Fruit fly (Drosophila melanogaster): ENCODE results near the gene CG15443.
A peak's percentile ranks its signal among the peaks of the same experiment; 100 is the strongest.

CG15443 gene

DNA sequence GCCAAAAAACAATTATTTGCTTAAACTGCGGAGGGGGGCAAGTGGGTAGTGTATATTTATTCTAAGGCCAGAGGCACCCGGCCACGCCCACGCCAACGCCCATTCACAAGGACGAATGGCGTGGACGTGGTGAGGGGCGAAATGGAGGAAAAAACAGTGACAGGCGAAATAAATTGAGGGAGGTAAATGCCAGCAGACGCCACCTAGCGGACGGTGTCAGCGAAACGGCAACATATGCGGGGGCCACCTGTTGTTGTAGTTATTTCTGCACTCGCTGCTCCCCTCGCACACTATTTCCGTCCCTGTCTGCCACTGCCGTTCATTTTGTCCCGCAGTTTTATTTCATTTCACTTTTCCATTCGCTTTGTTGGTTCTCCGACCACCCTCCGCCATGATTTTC, 45.3 kb downstream of the CG15443 start (continued):
- TF ChIP-seq hth (optimal IDR thresholded peaks at IDR 0.05) (no peak), H15 (GFP tag; IDR thresholded peaks at IDR 0.05) (no peak), CG11093 (GFP tag; IDR thresholded peaks at IDR 0.05) (no peak), ab (GFP tag; optimal IDR thresholded peaks at IDR 0.05) (no peak), CG8359 (GFP tag; optimal IDR thresholded peaks at IDR 0.05; ENCODE audit: borderline replicate concordance) (no peak), CG9437 (GFP tag; optimal IDR thresholded peaks at IDR 0.05) (no peak), CG12391 (tag; optimal IDR thresholded peaks at IDR 0.05) (no peak), CG14014 (GFP tag; IDR thresholded peaks at IDR 0.05) (no peak), gcm2 (GFP tag; optimal IDR thresholded peaks at IDR 0.05) (no peak), CG4282 (GFP tag; optimal IDR thresholded peaks at IDR 0.05) (no peak), CG10543 (GFP tag; optimal IDR thresholded peaks at IDR 0.05) (no peak), Taf1 (GFP tag; IDR thresholded peaks at IDR 0.05) (no peak), yki (optimal IDR thresholded peaks at IDR 0.05) (no peak), CG10267 (tag; optimal IDR thresholded peaks at IDR 0.05) (no peak), tx (GFP tag; optimal IDR thresholded peaks at IDR 0.05) (no peak), HLH4C (GFP tag; IDR thresholded peaks at IDR 0.05; ENCODE audit: partially characterized antibody) (no peak), cwo (GFP tag; optimal IDR thresholded peaks at IDR 0.05) (no peak), ftz-f1 (GFP tag; optimal IDR thresholded peaks at IDR 0.05) (no peak), Sox102F (GFP tag; optimal IDR thresholded peaks at IDR 0.05) (no peak), sug (tag; optimal IDR thresholded peaks at IDR 0.05) (no peak), CG4328 (GFP tag; optimal IDR thresholded peaks at IDR 0.05) (no peak), Drgx (GFP tag; IDR thresholded peaks at IDR 0.05) (no peak), oc (tag; optimal IDR thresholded peaks at IDR 0.05) (no peak), pb (GFP tag; optimal IDR thresholded peaks at IDR 0.05) (no peak), Mad (GFP tag; optimal IDR thresholded peaks at IDR 0.05) (no peak), usp (GFP tag; optimal IDR thresholded peaks at IDR 0.05) (no peak), GATAe (GFP tag; conservative IDR thresholded peaks at IDR 0.05) (no peak), CG16779 (GFP tag; IDR thresholded peaks at IDR 0.05) (no peak), CG10147 (GFP tag; optimal IDR thresholded peaks at IDR 0.05) (no peak), lov (optimal IDR thresholded peaks at IDR 0.05) (no peak), lov (GFP tag; IDR thresholded peaks at IDR 0.05) (0 out of 3 replicates have a peak, but pooled peaks have one; percentile 51), corto (GFP tag; optimal IDR thresholded peaks at IDR 0.05) (no peak), CG17385 (GFP tag; optimal IDR thresholded peaks at IDR 0.05) (no peak), gce (GFP tag; IDR thresholded peaks at IDR 0.05) (no peak), Nf-YB (GFP tag; optimal IDR thresholded peaks at IDR 0.05) (no peak), CG3407 (GFP tag; optimal IDR thresholded peaks at IDR 0.05) (no peak), Rx (GFP tag; IDR thresholded peaks at IDR 0.05) (no peak), sisA (GFP tag; IDR thresholded peaks at IDR 0.05) (0 out of 2 replicates have a peak, but pooled peaks have one; percentile 24), dimm (GFP tag; IDR thresholded peaks at IDR 0.05) (0 out of 2 replicates have a peak, but pooled peaks have one; percentile 33), peb (GFP tag; IDR thresholded peaks at IDR 0.05) (no peak), abd-A (tag; optimal IDR thresholded peaks at IDR 0.05) (no peak), BEAF-32 (GFP tag; optimal IDR thresholded peaks at IDR 0.05) (no peak), Sry-β (GFP tag; optimal IDR thresholded peaks at IDR 0.05) (no peak), aop (GFP tag; IDR thresholded peaks at IDR 0.05) (no peak), CG1792 (GFP tag; optimal IDR thresholded peaks at IDR 0.05) (no peak), eve (GFP tag; optimal IDR thresholded peaks at IDR 0.05) (no peak), CG13424 (tag; optimal IDR thresholded peaks at IDR 0.05) (no peak), CG17186 (GFP tag; optimal IDR thresholded peaks at IDR 0.05) (no peak), trh (GFP tag; optimal IDR thresholded peaks at IDR 0.05) (no peak), sqz (GFP tag; optimal IDR thresholded peaks at IDR 0.05) (no peak), Aef1 (GFP tag; IDR thresholded peaks at IDR 0.05) (no peak; the same call in 2 of the 3 replicates), CG7556 (GFP tag; optimal IDR thresholded peaks at IDR 0.05) (no peak), onecut (GFP tag; IDR thresholded peaks at IDR 0.05) (peak; percentile 33; the same call in 1 of the 2 replicates)

Data from whole organism, embryonic.